Fruit fly (Drosophila melanogaster) whole organism, adult: ENCODE results near the gene Proc-R.

Experiments
- CG11617 ChIP-seq: fragments of 200-800 bp; sonication (Bioruptor generic); optimal IDR thresholded peaks from 2 replicates; lab custom pipeline; 2017; ENCODE audit warnings: mild to moderate bottlenecking, missing biosample characterization, missing genetic modification reagents, missing genetic modification characterization
- CG1620 ChIP-seq: fragments of 200-800 bp; sonication (Bioruptor generic); optimal IDR thresholded peaks from 2 replicates; lab custom pipeline; 2016; ENCODE audit warnings: missing biosample characterization, missing genetic modification characterization
- Mnt ChIP-seq: fragments of 200-800 bp; sonication (Bioruptor generic); optimal IDR thresholded peaks from 2 replicates; lab custom pipeline; 2016; ENCODE audit warnings: missing biosample characterization, mild to moderate bottlenecking, missing genetic modification characterization
- pad ChIP-seq: fragments of 200-800 bp; sonication (Bioruptor generic); optimal IDR thresholded peaks from 3 replicates; lab custom pipeline; 2017; ENCODE audit warnings: missing biosample characterization, missing genetic modification characterization, mild to moderate bottlenecking, moderate library complexity, missing genetic modification reagents

DNA sequence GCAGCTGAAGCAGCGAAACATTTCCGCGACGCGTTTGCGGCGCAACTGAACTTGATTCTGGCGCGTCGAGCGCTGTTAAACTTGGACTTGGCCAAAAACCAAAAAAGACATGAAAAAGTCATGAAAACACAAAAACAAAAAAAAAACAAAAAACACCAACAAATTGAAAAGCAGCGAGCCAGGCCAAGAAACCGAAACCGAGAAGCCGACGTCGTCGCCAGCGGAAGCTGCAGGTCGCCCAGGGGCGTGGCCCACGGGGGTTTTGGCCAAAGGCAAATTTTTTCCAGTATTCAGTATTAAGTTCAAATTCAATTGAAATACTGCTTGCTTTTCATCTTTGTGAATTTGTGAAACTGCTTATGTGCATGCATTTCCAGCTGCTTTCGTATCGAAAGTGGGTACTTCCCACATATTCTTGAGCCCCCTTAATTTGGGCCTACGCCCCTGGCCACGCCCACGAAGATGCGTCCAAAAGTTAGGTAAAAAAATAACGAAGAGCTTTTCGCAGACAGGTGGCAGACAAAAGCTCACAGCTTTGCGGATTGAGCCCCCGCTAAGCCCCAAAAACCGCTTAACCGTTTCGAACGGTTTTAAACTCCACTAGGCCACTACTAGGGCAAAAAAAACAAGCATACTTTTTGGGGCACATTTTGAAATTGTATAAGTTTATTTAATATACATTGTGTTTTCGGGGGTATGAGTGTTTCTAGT lies 40.9 kb upstream of the Proc-R start, which contains the start of gene CG3009:
- TF ChIP-seq CG11617 (GFP tag; lab: Kevin White, UChicago) (peak; percentile 90), CG1620 (GFP tag; lab: Kevin White, UChicago) (peak; percentile 87), pad (peak; percentile 80), Mnt (GFP tag; lab: Kevin White, UChicago) (peak; percentile 89)
